Fruit fly (Drosophila melanogaster): ENCODE results near the gene Cand1.

Gene Cand1

dm6 chr2L:10373605-10374269 is 11.2 kb upstream of the Cand1 start, which contains the start of gene rho-5:
TSS of gene rho-5 (minus strand) at chr2L:10373900.
- no peak for TF ChIP-seq ey (GFP tag; optimal IDR thresholded peaks at IDR 0.05)
- TF ChIP-seq N (GFP tag; optimal IDR thresholded peaks at IDR 0.05), result no peak
- no peak for TF ChIP-seq tai (GFP tag; optimal IDR thresholded peaks at IDR 0.05)
- no peak for TF ChIP-seq Hr83 (GFP tag; optimal IDR thresholded peaks at IDR 0.05; ENCODE audit: poor library complexity, severe bottlenecking)
- TF ChIP-seq Abd-B (GFP tag; optimal IDR thresholded peaks at IDR 0.05), result no peak
- no peak for TF ChIP-seq psq (GFP tag; optimal IDR thresholded peaks at IDR 0.05)
- TF ChIP-seq foxo (GFP tag; optimal IDR thresholded peaks at IDR 0.05), result no peak
- TF ChIP-seq dl (GFP tag; optimal IDR thresholded peaks at IDR 0.05; ENCODE audit: insufficient read depth in 1 of 2, partially characterized antibody in 2 of 2), result no peak
- no peak for TF ChIP-seq Hnf4 (GFP tag; optimal IDR thresholded peaks at IDR 0.05)
- no peak for TF ChIP-seq sv (GFP tag; optimal IDR thresholded peaks at IDR 0.05)
- no peak for TF ChIP-seq sage (GFP tag; optimal IDR thresholded peaks at IDR 0.05)
- TF ChIP-seq pan (optimal IDR thresholded peaks at IDR 0.05), result no peak
- no peak for TF ChIP-seq Jra (GFP tag; optimal IDR thresholded peaks at IDR 0.05)
- no peak for TF ChIP-seq CrebA (GFP tag; optimal IDR thresholded peaks at IDR 0.05; ENCODE audit: borderline replicate concordance)
- no peak for TF ChIP-seq lola (GFP tag; optimal IDR thresholded peaks at IDR 0.05)
- TF ChIP-seq brk (GFP tag; optimal IDR thresholded peaks at IDR 0.05), result no peak

dm6 chr2L:10372297-10372696 is 9.8 kb upstream of the Cand1 start:
- TF ChIP-seq pan (optimal IDR thresholded peaks at IDR 0.05), result no peak
- TF ChIP-seq Hr83 (GFP tag; optimal IDR thresholded peaks at IDR 0.05; ENCODE audit: poor library complexity, severe bottlenecking), result no peak
- no peak for TF ChIP-seq Dif (GFP tag; optimal IDR thresholded peaks at IDR 0.05; ENCODE audit: partially characterized antibody)
- no peak for TF ChIP-seq dl (GFP tag; optimal IDR thresholded peaks at IDR 0.05; ENCODE audit: insufficient read depth in 1 of 2, partially characterized antibody in 2 of 2)
- TF ChIP-seq sage (GFP tag; optimal IDR thresholded peaks at IDR 0.05), result no peak
- no peak for TF ChIP-seq Vsx2 (GFP tag; optimal IDR thresholded peaks at IDR 0.05; ENCODE audit: partially characterized antibody)
- TF ChIP-seq psq (GFP tag; optimal IDR thresholded peaks at IDR 0.05), result no peak

- no peak for TF ChIP-seq h (GFP tag; optimal IDR thresholded peaks at IDR 0.05)
- no peak for TF ChIP-seq Dif (GFP tag; optimal IDR thresholded peaks at IDR 0.05; ENCODE audit: partially characterized antibody)
- no peak for TF ChIP-seq GATAd (GFP tag; optimal IDR thresholded peaks at IDR 0.05)
- peak; percentile 30 for TF ChIP-seq Sp1 (GFP tag; optimal IDR thresholded peaks at IDR 0.05)
- no peak for TF ChIP-seq Myc (optimal IDR thresholded peaks at IDR 0.05)
- TF ChIP-seq ey (GFP tag; optimal IDR thresholded peaks at IDR 0.05), result no peak
- TF ChIP-seq dl (GFP tag; optimal IDR thresholded peaks at IDR 0.05; ENCODE audit: insufficient read depth in 1 of 2, partially characterized antibody in 2 of 2), result no peak
- no peak for TF ChIP-seq HLH106 (tag; optimal IDR thresholded peaks at IDR 0.05)
- TF ChIP-seq Hr83 (GFP tag; optimal IDR thresholded peaks at IDR 0.05; ENCODE audit: poor library complexity, severe bottlenecking), result no peak
- no peak for TF ChIP-seq Vsx2 (GFP tag; optimal IDR thresholded peaks at IDR 0.05; ENCODE audit: partially characterized antibody)
- no peak for TF ChIP-seq fru (GFP tag; optimal IDR thresholded peaks at IDR 0.05)
- no peak for TF ChIP-seq dmrt93B (GFP tag; optimal IDR thresholded peaks at IDR 0.05)
- peak; percentile 64 for TF ChIP-seq woc (GFP tag; optimal IDR thresholded peaks at IDR 0.05)
- TF ChIP-seq psq (GFP tag; optimal IDR thresholded peaks at IDR 0.05), result no peak
- TF ChIP-seq brk (GFP tag; optimal IDR thresholded peaks at IDR 0.05), result no peak
- TF ChIP-seq lola (GFP tag; optimal IDR thresholded peaks at IDR 0.05), result no peak
- no peak for TF ChIP-seq Dfd (GFP tag; optimal IDR thresholded peaks at IDR 0.05)
These were observed 4.0 kb upstream of the Cand1 start, which contains the start of gene CG5056 for dm6 chr2L:10366525-10366924. TSS of gene CG5056 (plus strand) at chr2L:10366692.

dm6 chr2L:10364229-10364628 is 1.7 kb upstream of the Cand1 start, which contains the start of gene lft:
TSS of gene lft (plus strand) at chr2L:10364471.
- TF ChIP-seq Sp1 (GFP tag; optimal IDR thresholded peaks at IDR 0.05) (no peak), Abd-B (GFP tag; optimal IDR thresholded peaks at IDR 0.05) (no peak), CrebA (GFP tag; optimal IDR thresholded peaks at IDR 0.05; ENCODE audit: borderline replicate concordance) (no peak), jim (GFP tag; optimal IDR thresholded peaks at IDR 0.05) (no peak), fru (GFP tag; optimal IDR thresholded peaks at IDR 0.05) (peak; percentile 85), woc (GFP tag; optimal IDR thresholded peaks at IDR 0.05) (peak; percentile 60), Myc (optimal IDR thresholded peaks at IDR 0.05) (peak; percentile 69)

- TF ChIP-seq Hnf4 (GFP tag; optimal IDR thresholded peaks at IDR 0.05), result no peak
- TF ChIP-seq woc (GFP tag; optimal IDR thresholded peaks at IDR 0.05), result peak; percentile 66
- TF ChIP-seq CrebA (GFP tag; optimal IDR thresholded peaks at IDR 0.05; ENCODE audit: borderline replicate concordance), result no peak
These were observed 6.0 kb downstream of the Cand1 start, which contains the start of the genes CtsL4 and ClpP for dm6 chr2L:10356508-10356907. TSS of gene CtsL4 (minus strand) at chr2L:10356597. TSS of gene ClpP (plus strand) at chr2L:10356795.

Measured in whole organism, wandering third instar larva.